Worm (Caenorhabditis elegans) whole organism, L1 larva: Measurements from ENCODE around the gene F09E5.8.

ENCODE experiments used
- elt-2 ChIP-seq: sonication (generic microtip); optimal IDR thresholded peaks from 2 replicates; lab custom pipeline; 2016; ENCODE audit warnings: missing genetic modification characterization, mild to moderate bottlenecking, inconsistent platforms, missing compliant biosample characterization, missing genetic modification reagents
- snpc-4 ChIP-seq: fragments of 150-350 bp; optimal IDR thresholded peaks from 2 replicates; lab custom pipeline; 2014; ENCODE audit warnings: missing biosample characterization, missing genetic modification characterization

DNA sequence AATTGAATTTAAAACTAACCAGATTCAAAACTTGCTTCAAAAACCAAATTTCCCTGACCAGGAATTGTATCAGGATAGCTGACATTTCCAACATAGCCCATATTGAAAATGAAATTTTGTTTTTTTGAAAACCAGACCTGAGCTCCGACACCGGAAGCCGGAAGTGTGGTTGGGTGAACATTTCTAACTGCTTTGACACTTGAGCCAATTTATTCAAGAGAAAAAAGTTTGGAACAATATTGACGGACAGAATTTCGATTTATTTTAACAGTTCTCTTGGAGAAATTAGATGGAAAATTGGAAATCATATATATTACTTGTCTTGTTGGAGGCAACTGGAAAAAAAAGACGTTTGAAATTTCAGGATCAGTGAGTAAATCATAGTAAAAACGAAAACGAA is 36.7 kb downstream of the F09E5.8 start, which contains the start of gene ccpp-6:
- TF ChIP-seq snpc-4: no peak
- no peak for TF ChIP-seq elt-2 (tag; lab: Kevin White, UChicago)
